Worm (Caenorhabditis elegans) whole organism, L4 larva: ENCODE data around the gene K11H3.3.

Experiments used
- F26F4.8 ChIP-seq: fragments of 200-800 bp; sonication (Bioruptor generic); conservative IDR thresholded peaks from 2 replicates; pipeline ENCODE4 v1.3.6; 2022; ENCODE audit warnings: missing genetic modification characterization, missing compliant biosample characterization
- F44E2.7 ChIP-seq: fragments of 200-800 bp; sonication (Bioruptor generic); IDR thresholded peaks from 2 replicates; pipeline ENCODE4 v2.1.2; 2022; ENCODE audit warnings: missing genetic modification characterization, missing compliant biosample characterization
- Y105C5A.15 ChIP-seq: fragments of 200-800 bp; sonication (Bioruptor generic); IDR thresholded peaks from 2 replicates; pipeline ENCODE4 v1.3.6; 2022; ENCODE audit warnings: missing genetic modification characterization, missing compliant biosample characterization
- ZK337.2 ChIP-seq: fragments of 200-800 bp; sonication (Bioruptor generic); IDR thresholded peaks from 2 replicates; pipeline ENCODE4 v1.3.6; 2022; ENCODE audit warnings: missing genetic modification reagents, missing genetic modification characterization, missing compliant biosample characterization
- ZK546.5 ChIP-seq, 2 experiments: sonication (generic microtip); optimal IDR thresholded peaks; 2 replicates each; lab custom pipeline; 2017; ENCODE audit warnings: missing biosample characterization in 2 of 2, missing genetic modification characterization in 2 of 2
- aly-2 ChIP-seq: sonication (generic microtip); optimal IDR thresholded peaks from 2 replicates; lab custom pipeline; 2018; ENCODE audit warnings: missing biosample characterization, missing genetic modification characterization
- ceh-20 ChIP-seq: fragments of 200-800 bp; sonication (Bioruptor generic); IDR thresholded peaks from 2 replicates; pipeline ENCODE4 v1.3.6; 2022; ENCODE audit warnings: missing genetic modification reagents, missing genetic modification characterization, missing compliant biosample characterization
- ceh-28 ChIP-seq: fragments of 150-350 bp; optimal IDR thresholded peaks from 2 replicates; lab custom pipeline; 2014; ENCODE audit warnings: missing biosample characterization, missing genetic modification reagents, missing genetic modification characterization
- ceh-32 ChIP-seq: sonication (generic microtip); optimal IDR thresholded peaks from 2 replicates; lab custom pipeline; 2016; ENCODE audit warnings: mild to moderate bottlenecking, missing genetic modification characterization, missing compliant biosample characterization; ENCODE audit not compliant: poor library complexity
- ceh-44 ChIP-seq: fragments of 200-800 bp; sonication (Bioruptor generic); IDR thresholded peaks from 2 replicates; pipeline ENCODE4 v1.3.6; 2022; ENCODE audit warnings: missing genetic modification reagents, missing genetic modification characterization, missing compliant biosample characterization
- ceh-82 ChIP-seq: sonication (generic microtip); optimal IDR thresholded peaks from 2 replicates; lab custom pipeline; 2017; ENCODE audit warnings: missing biosample characterization, missing genetic modification characterization
- ces-1 ChIP-seq: fragments of 150-350 bp; sonication (generic microtip); optimal IDR thresholded peaks from 4 replicates; lab custom pipeline; 2014; ENCODE audit warnings: missing biosample characterization, missing genetic modification reagents, missing genetic modification characterization
- cey-2 ChIP-seq: sonication (generic microtip); optimal IDR thresholded peaks from 3 replicates; lab custom pipeline; 2017; ENCODE audit warnings: missing genetic modification characterization, mild to moderate bottlenecking, missing compliant biosample characterization, antibody characterized with exemption, borderline replicate concordance; ENCODE audit not compliant: insufficient read depth
- daf-12 ChIP-seq: fragments of 150-350 bp; optimal IDR thresholded peaks from 2 replicates; lab custom pipeline; 2014; ENCODE audit warnings: missing biosample characterization, missing genetic modification reagents, missing genetic modification characterization
- daf-19 ChIP-seq: fragments of 200-800 bp; sonication (Bioruptor generic); conservative IDR thresholded peaks from 2 replicates; pipeline ENCODE4 v1.3.6; 2022; ENCODE audit warnings: missing genetic modification characterization, missing compliant biosample characterization
- daf-8 ChIP-seq: fragments of 200-800 bp; sonication (Bioruptor generic); IDR thresholded peaks from 2 replicates; pipeline ENCODE4 v1.3.6; 2022; ENCODE audit warnings: missing genetic modification characterization, missing compliant biosample characterization
- dmd-6 ChIP-seq: fragments of 200-800 bp; sonication (Bioruptor generic); IDR thresholded peaks from 2 replicates; pipeline ENCODE4 v1.3.6; 2022; ENCODE audit warnings: missing genetic modification reagents, missing genetic modification characterization, missing compliant biosample characterization
- dmd-8 ChIP-seq: fragments of 200-800 bp; sonication (Bioruptor generic); IDR thresholded peaks from 2 replicates; pipeline ENCODE4 v1.3.6; 2022; ENCODE audit warnings: missing genetic modification characterization, missing compliant biosample characterization
- dmd-9 ChIP-seq: fragments of 200-800 bp; sonication (Bioruptor generic); IDR thresholded peaks from 2 replicates; pipeline ENCODE4 v1.3.6; 2022; ENCODE audit warnings: missing genetic modification reagents, missing genetic modification characterization, missing compliant biosample characterization
- dve-1 ChIP-seq: sonication (generic microtip); optimal IDR thresholded peaks from 2 replicates; lab custom pipeline; 2017; ENCODE audit warnings: antibody characterized with exemption, mild to moderate bottlenecking, missing genetic modification characterization, missing compliant biosample characterization; ENCODE audit not compliant: insufficient read depth
- fos-1 ChIP-seq: fragments of 150-350 bp; optimal IDR thresholded peaks from 2 replicates; lab custom pipeline; 2014; ENCODE audit warnings: missing biosample characterization, missing genetic modification characterization
- hlh-11 ChIP-seq: fragments of 200-800 bp; sonication (Bioruptor generic); optimal IDR thresholded peaks from 2 replicates; lab custom pipeline; 2018; ENCODE audit warnings: mild to moderate bottlenecking, missing genetic modification characterization, missing compliant biosample characterization
- hlh-30 ChIP-seq: sonication (generic microtip); optimal IDR thresholded peaks from 2 replicates; lab custom pipeline; 2017; ENCODE audit warnings: antibody characterized with exemption, mild to moderate bottlenecking, missing genetic modification characterization, missing compliant biosample characterization; ENCODE audit not compliant: insufficient read depth
- jun-1 ChIP-seq: fragments of 150-350 bp; optimal IDR thresholded peaks from 2 replicates; lab custom pipeline; 2014; ENCODE audit warnings: missing biosample characterization, missing genetic modification reagents, missing genetic modification characterization
- lim-7 ChIP-seq: fragments of 200-800 bp; sonication (Bioruptor generic); IDR thresholded peaks from 2 replicates; pipeline ENCODE4 v1.3.6; 2022; ENCODE audit warnings: missing genetic modification characterization, missing compliant biosample characterization
- lin-39 ChIP-seq: fragments of 150-350 bp; optimal IDR thresholded peaks from 2 replicates; lab custom pipeline; 2014; ENCODE audit warnings: missing biosample characterization, missing genetic modification reagents, missing genetic modification characterization
- lir-3 ChIP-seq: sonication (generic microtip); optimal IDR thresholded peaks from 2 replicates; lab custom pipeline; 2016; ENCODE audit warnings: mild to moderate bottlenecking, missing genetic modification characterization, missing compliant biosample characterization
- lsy-2 ChIP-seq, 2 experiments: fragments of 150-350 bp in 1 of 2; sonication (generic microtip) in 1 of 2; optimal IDR thresholded peaks; 2 replicates each; lab custom pipeline; 2014 to 2017; ENCODE audit warnings: missing biosample characterization in 2 of 2, missing genetic modification characterization in 2 of 2
- madf-5 ChIP-seq, 2 experiments: fragments of 200-800 bp; sonication (Bioruptor generic); IDR thresholded peaks; 2 replicates each; pipeline ENCODE4 v1.3.6; 2022; ENCODE audit warnings: missing compliant biosample characterization in 2 of 2, missing genetic modification characterization in 2 of 2
- madf-9 ChIP-seq: fragments of 200-800 bp; sonication (Bioruptor generic); conservative IDR thresholded peaks from 2 replicates; pipeline ENCODE4 v1.3.6; 2022; ENCODE audit warnings: missing genetic modification reagents, missing genetic modification characterization, missing compliant biosample characterization
- mdt-29 ChIP-seq: fragments of 200-800 bp; sonication (Bioruptor generic); IDR thresholded peaks from 2 replicates; pipeline ENCODE4 v1.3.6; 2022; ENCODE audit warnings: missing genetic modification reagents, missing genetic modification characterization, missing compliant biosample characterization
- mep-1 ChIP-seq: fragments of 150-350 bp; sonication (generic microtip); optimal IDR thresholded peaks from 3 replicates; lab custom pipeline; 2014; ENCODE audit warnings: missing biosample characterization, missing genetic modification characterization
- mxl-2 ChIP-seq: fragments of 200-800 bp; sonication (Bioruptor generic); conservative IDR thresholded peaks from 2 replicates; pipeline ENCODE4 v1.3.6; 2022; ENCODE audit warnings: missing genetic modification reagents, missing genetic modification characterization, missing compliant biosample characterization
- nhr-10 ChIP-seq: fragments of 150-350 bp; optimal IDR thresholded peaks from 2 replicates; lab custom pipeline; 2014; ENCODE audit warnings: missing biosample characterization, missing genetic modification characterization
- nhr-102 ChIP-seq: sonication (generic microtip); optimal IDR thresholded peaks from 2 replicates; lab custom pipeline; 2016; ENCODE audit warnings: mild to moderate bottlenecking, missing genetic modification characterization, moderate library complexity, missing compliant biosample characterization
- nhr-237 ChIP-seq: sonication (generic microtip); optimal IDR thresholded peaks from 2 replicates; lab custom pipeline; 2017; ENCODE audit warnings: missing biosample characterization, missing genetic modification characterization
- nhr-25 ChIP-seq: sonication (generic microtip); optimal IDR thresholded peaks from 2 replicates; lab custom pipeline; 2017; ENCODE audit warnings: missing genetic modification characterization, mild to moderate bottlenecking, missing compliant biosample characterization, antibody characterized with exemption, moderate library complexity, borderline replicate concordance; ENCODE audit not compliant: insufficient read depth
- nhr-28 ChIP-seq: fragments of 150-350 bp; optimal IDR thresholded peaks from 2 replicates; lab custom pipeline; 2014; ENCODE audit warnings: missing biosample characterization, missing genetic modification characterization
- nhr-42 ChIP-seq: fragments of 200-800 bp; sonication (Bioruptor generic); IDR thresholded peaks from 2 replicates; pipeline ENCODE4 v1.3.6; 2022; ENCODE audit warnings: missing genetic modification characterization, missing compliant biosample characterization
- nhr-48 ChIP-seq: sonication (generic microtip); optimal IDR thresholded peaks from 2 replicates; lab custom pipeline; 2016; ENCODE audit warnings: mild to moderate bottlenecking, missing genetic modification characterization, missing compliant biosample characterization
- nhr-76 ChIP-seq: fragments of 150-350 bp; optimal IDR thresholded peaks from 2 replicates; lab custom pipeline; 2014; ENCODE audit warnings: missing biosample characterization, missing genetic modification characterization
- php-3 ChIP-seq: fragments of 200-800 bp; sonication (Bioruptor generic); IDR thresholded peaks from 2 replicates; pipeline ENCODE4 v1.3.6; 2022; ENCODE audit warnings: missing genetic modification reagents, missing genetic modification characterization, missing compliant biosample characterization
- pqm-1 ChIP-seq: sonication (generic microtip); optimal IDR thresholded peaks from 2 replicates; lab custom pipeline; 2017; ENCODE audit warnings: missing biosample characterization, missing genetic modification characterization
- rbr-2 ChIP-seq: sonication (generic microtip); optimal IDR thresholded peaks from 2 replicates; lab custom pipeline; 2016; ENCODE audit warnings: missing genotype, missing genetic modification characterization, missing compliant biosample characterization
- snpc-1.2 ChIP-seq: fragments of 200-800 bp; sonication (Bioruptor generic); IDR thresholded peaks from 2 replicates; pipeline ENCODE4 v1.3.6; 2022; ENCODE audit warnings: missing genetic modification reagents, missing genetic modification characterization, missing compliant biosample characterization
- tra-1 ChIP-seq: fragments of 200-800 bp; sonication (Bioruptor generic); IDR thresholded peaks from 2 replicates; pipeline ENCODE4 v1.3.6; 2022; ENCODE audit warnings: missing genetic modification reagents, missing genetic modification characterization, missing compliant biosample characterization
- unc-130 ChIP-seq: sonication (generic microtip); optimal IDR thresholded peaks from 2 replicates; lab custom pipeline; 2016; ENCODE audit warnings: missing genetic modification reagents, missing genetic modification characterization, missing compliant biosample characterization
- unc-39 ChIP-seq: sonication (generic microtip); optimal IDR thresholded peaks from 2 replicates; lab custom pipeline; 2017; ENCODE audit warnings: missing biosample characterization, missing genetic modification characterization
- zag-1 ChIP-seq: fragments of 150-350 bp; optimal IDR thresholded peaks from 2 replicates; lab custom pipeline; 2014; ENCODE audit warnings: missing biosample characterization, missing genetic modification characterization
- zfp-3 ChIP-seq: fragments of 200-800 bp; sonication (Bioruptor generic); conservative IDR thresholded peaks from 2 replicates; pipeline ENCODE4 v1.3.6; 2022; ENCODE audit warnings: missing genetic modification reagents, missing genetic modification characterization, missing compliant biosample characterization
- ztf-11 ChIP-seq: fragments of 150-350 bp; optimal IDR thresholded peaks from 2 replicates; lab custom pipeline; 2014; ENCODE audit warnings: missing biosample characterization, missing genetic modification characterization

The K11H3.3 gene

DNA sequence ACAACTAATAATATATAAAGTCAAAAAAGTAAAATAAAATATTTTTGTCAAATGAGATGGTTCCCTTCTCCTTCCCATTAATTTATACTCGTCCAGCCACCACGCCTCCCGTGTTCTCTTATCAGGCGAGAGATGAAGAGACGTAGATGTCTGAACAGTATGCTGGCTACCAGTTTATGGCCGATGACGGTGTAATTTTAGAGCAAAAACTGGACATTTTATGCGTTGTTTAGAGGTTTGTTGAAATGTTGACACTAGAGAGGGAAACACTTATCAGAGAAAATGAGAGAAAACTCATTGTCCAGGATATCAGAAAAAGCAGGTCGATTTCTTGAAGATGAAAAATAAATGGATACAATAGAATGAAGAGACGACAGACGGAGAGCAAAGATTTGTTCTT, 5.5 kb downstream of the K11H3.3 start (continued):
- no peak for TF ChIP-seq F44E2.7 (GFP tag; lab: Robert Waterston, UW)
- TF ChIP-seq nhr-28 (tag; lab: Kevin White, UChicago): peak; percentile 27
- peak; percentile 79 for TF ChIP-seq php-3 (GFP tag; lab: Robert Waterston, UW)
- no peak for TF ChIP-seq ZK546.5 (tag; optimal IDR thresholded peaks at IDR 0.05; lab: Kevin White, UChicago)
- TF ChIP-seq ceh-82: no peak

DNA sequence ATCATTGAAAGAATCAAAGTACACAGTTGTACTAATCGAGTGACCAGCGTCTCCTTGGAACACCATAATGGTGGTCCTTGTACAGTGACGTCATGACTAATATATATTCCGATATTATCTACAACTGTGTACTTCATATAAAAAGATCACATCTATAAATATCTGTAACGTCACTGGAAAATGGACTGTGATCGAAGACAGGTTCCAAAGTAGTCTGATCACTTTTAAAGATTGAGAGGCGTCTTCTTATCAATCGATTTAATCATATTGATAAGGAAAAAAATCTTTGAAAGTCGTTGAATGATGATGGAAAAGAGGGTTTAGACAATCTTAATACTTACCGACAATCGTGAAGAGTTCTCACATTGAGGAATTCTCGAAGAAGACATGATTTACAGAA, 6.4 kb downstream of the K11H3.3 start:
- TF ChIP-seq nhr-48: peak; percentile 32
- no peak for TF ChIP-seq zfp-3 (GFP tag; lab: Robert Waterston, UW)
- no peak for TF ChIP-seq nhr-76 (tag; lab: Kevin White, UChicago)
- no peak for TF ChIP-seq mep-1 (tag; lab: Kevin White, UChicago)
- TF ChIP-seq F26F4.8 (GFP tag; lab: Robert Waterston, UW): no peak
- no peak for TF ChIP-seq snpc-1.2 (GFP tag; lab: Robert Waterston, UW)
- peak; percentile 38 for TF ChIP-seq pqm-1 (tag; lab: Kevin White, UChicago)
- no peak for TF ChIP-seq lin-39 (tag; lab: Kevin White, UChicago)
- TF ChIP-seq madf-5 (GFP tag; IDR thresholded peaks at IDR 0.05; lab: Robert Waterston, UW): no peak
- TF ChIP-seq ceh-20 (GFP tag; lab: Robert Waterston, UW): no peak
- no peak for TF ChIP-seq ceh-44 (GFP tag; lab: Robert Waterston, UW)
- no peak for TF ChIP-seq rbr-2 (tag; lab: Kevin White, UChicago)
- no peak for TF ChIP-seq hlh-30 (tag; lab: Kevin White, UChicago)
- no peak for TF ChIP-seq mdt-29
- no peak for TF ChIP-seq F44E2.7 (GFP tag; lab: Robert Waterston, UW)
- TF ChIP-seq nhr-237 (tag; lab: Kevin White, UChicago): no peak
- no peak for TF ChIP-seq lim-7 (GFP tag; lab: Robert Waterston, UW)
- TF ChIP-seq daf-12 (tag; lab: Kevin White, UChicago): no peak
- TF ChIP-seq nhr-25: no peak
- TF ChIP-seq lir-3 (tag; lab: Kevin White, UChicago): no peak
- TF ChIP-seq daf-8 (GFP tag; lab: Robert Waterston, UW): no peak
- no peak for TF ChIP-seq tra-1 (GFP tag; lab: Robert Waterston, UW)
- no peak for TF ChIP-seq ZK337.2 (GFP tag; lab: Robert Waterston, UW)
- TF ChIP-seq ztf-11: no peak
- TF ChIP-seq madf-9: no peak
- TF ChIP-seq cey-2 (tag; lab: Kevin White, UChicago): no peak
- no peak for TF ChIP-seq unc-39
- TF ChIP-seq lsy-2 (tag; optimal IDR thresholded peaks at IDR 0.05; lab: Kevin White, UChicago): no peak
- TF ChIP-seq dmd-6: peak; percentile 12; the same call in 1 of the 2 replicates
- TF ChIP-seq nhr-42: no peak
- TF ChIP-seq dmd-9 (GFP tag; lab: Robert Waterston, UW): no peak
- TF ChIP-seq ceh-28 (tag; lab: Kevin White, UChicago): no peak
- no peak for TF ChIP-seq daf-19 (GFP tag; lab: Robert Waterston, UW)
- no peak for TF ChIP-seq zag-1 (tag; lab: Kevin White, UChicago)
- no peak for TF ChIP-seq Y105C5A.15 (GFP tag; lab: Robert Waterston, UW)
- no peak for TF ChIP-seq mxl-2 (GFP tag; lab: Robert Waterston, UW)
- TF ChIP-seq aly-2 (tag; lab: Kevin White, UChicago): no peak
- TF ChIP-seq fos-1 (tag; lab: Kevin White, UChicago): no peak
- TF ChIP-seq dve-1 (tag; lab: Kevin White, UChicago): peak; percentile 61
- TF ChIP-seq jun-1 (tag; lab: Kevin White, UChicago): no peak
- no peak for TF ChIP-seq dmd-8 (GFP tag; lab: Robert Waterston, UW)
- TF ChIP-seq nhr-102: no peak
- TF ChIP-seq unc-130 (GFP tag; lab: Kevin White, UChicago): no peak
- peak; percentile 27 for TF ChIP-seq hlh-11 (tag; lab: Kevin White, UChicago)
- TF ChIP-seq nhr-10 (tag; lab: Kevin White, UChicago): no peak
- TF ChIP-seq ces-1 (GFP tag; lab: Kevin White, UChicago): no peak
- no peak for TF ChIP-seq ceh-32 (tag; lab: Kevin White, UChicago)
